Worm (Caenorhabditis elegans) whole organism, late embryonic: ENCODE data around the gene B0244.5.

ENCODE experiments used
- C38D4.7 ChIP-seq: fragments of 200-800 bp; sonication (Bioruptor generic); optimal IDR thresholded peaks from 2 replicates; lab custom pipeline; 2018; ENCODE audit warnings: mild to moderate bottlenecking, missing genetic modification characterization, moderate library complexity, missing compliant biosample characterization
- K09A11.1 ChIP-seq: sonication (generic microtip); optimal IDR thresholded peaks from 2 replicates; lab custom pipeline; 2017; ENCODE audit warnings: antibody characterized with exemption, mild to moderate bottlenecking, missing genetic modification characterization, missing compliant biosample characterization; ENCODE audit not compliant: insufficient read depth
- Y22D7AL.16 ChIP-seq: sonication (generic microtip); optimal IDR thresholded peaks from 2 replicates; lab custom pipeline; 2016; ENCODE audit warnings: missing genetic modification characterization, missing compliant biosample characterization
- ahr-1 ChIP-seq: sonication (generic microtip); optimal IDR thresholded peaks from 2 replicates; lab custom pipeline; 2016; ENCODE audit warnings: missing genetic modification characterization, missing compliant biosample characterization
- ama-1 ChIP-seq: fragments of 150-350 bp; optimal IDR thresholded peaks from 2 replicates; lab custom pipeline; 2014
- ceh-14 ChIP-seq: sonication (generic microtip); optimal IDR thresholded peaks from 2 replicates; lab custom pipeline; 2016; ENCODE audit warnings: missing genotype, missing genetic modification characterization, missing compliant biosample characterization
- ceh-2 ChIP-seq: sonication (generic microtip); optimal IDR thresholded peaks from 2 replicates; lab custom pipeline; 2016; ENCODE audit warnings: missing genotype, missing genetic modification characterization, missing compliant biosample characterization
- ceh-22 ChIP-seq: sonication (generic microtip); optimal IDR thresholded peaks from 2 replicates; lab custom pipeline; 2017; ENCODE audit warnings: missing biosample characterization, missing genetic modification characterization
- ceh-30 ChIP-seq: fragments of 150-350 bp; optimal IDR thresholded peaks from 2 replicates; lab custom pipeline; 2014; ENCODE audit warnings: missing biosample characterization, missing genetic modification characterization
- ceh-31 ChIP-seq: sonication (generic microtip); optimal IDR thresholded peaks from 2 replicates; lab custom pipeline; 2016; ENCODE audit warnings: missing genetic modification characterization, missing compliant biosample characterization
- ceh-34 ChIP-seq: sonication (generic microtip); optimal IDR thresholded peaks from 2 replicates; lab custom pipeline; 2016; ENCODE audit warnings: mild to moderate bottlenecking, missing genetic modification characterization, missing compliant biosample characterization
- ceh-48 ChIP-seq: sonication (generic microtip); optimal IDR thresholded peaks from 2 replicates; lab custom pipeline; 2016; ENCODE audit warnings: missing genetic modification characterization, inconsistent platforms, missing compliant biosample characterization
- ceh-6 ChIP-seq: fragments of 200-800 bp; sonication (Bioruptor generic); optimal IDR thresholded peaks from 2 replicates; lab custom pipeline; 2018; ENCODE audit warnings: mild to moderate bottlenecking, missing genetic modification characterization, missing compliant biosample characterization
- elt-2 ChIP-seq: sonication (generic microtip); optimal IDR thresholded peaks from 2 replicates; lab custom pipeline; 2016; ENCODE audit warnings: missing genetic modification reagents, missing genetic modification characterization, missing compliant biosample characterization
- fax-1 ChIP-seq: sonication (generic microtip); optimal IDR thresholded peaks from 2 replicates; lab custom pipeline; 2016; ENCODE audit warnings: missing genotype, missing genetic modification characterization, missing compliant biosample characterization
- fkh-10 ChIP-seq: fragments of 150-350 bp; optimal IDR thresholded peaks from 2 replicates; lab custom pipeline; 2014; ENCODE audit warnings: missing biosample characterization, missing genetic modification reagents, missing genetic modification characterization
- fkh-6 ChIP-seq: sonication (generic microtip); optimal IDR thresholded peaks from 2 replicates; lab custom pipeline; 2016; ENCODE audit warnings: missing genetic modification characterization, missing compliant biosample characterization
- hlh-15 ChIP-seq: sonication (generic microtip); optimal IDR thresholded peaks from 2 replicates; lab custom pipeline; 2016; ENCODE audit warnings: missing genetic modification characterization, missing compliant biosample characterization
- hlh-30 ChIP-seq: sonication (generic microtip); optimal IDR thresholded peaks from 2 replicates; lab custom pipeline; 2017; ENCODE audit warnings: antibody characterized with exemption, missing genetic modification characterization, missing compliant biosample characterization; ENCODE audit not compliant: insufficient read depth
- hlh-6 ChIP-seq: sonication (generic microtip); optimal IDR thresholded peaks from 2 replicates; lab custom pipeline; 2016; ENCODE audit warnings: missing genotype, missing genetic modification characterization, missing compliant biosample characterization
- hlh-8 ChIP-seq: sonication (generic microtip); optimal IDR thresholded peaks from 2 replicates; lab custom pipeline; 2016; ENCODE audit warnings: missing genotype, missing genetic modification characterization, missing compliant biosample characterization
- lim-6 ChIP-seq: sonication (generic microtip); optimal IDR thresholded peaks from 2 replicates; lab custom pipeline; 2016; ENCODE audit warnings: missing genetic modification characterization, missing compliant biosample characterization
- lin-11 ChIP-seq: fragments of 200-800 bp; sonication (Bioruptor generic); optimal IDR thresholded peaks from 2 replicates; lab custom pipeline; 2018; ENCODE audit warnings: mild to moderate bottlenecking, missing genetic modification characterization, missing compliant biosample characterization
- madf-2 ChIP-seq: sonication (generic microtip); optimal IDR thresholded peaks from 2 replicates; lab custom pipeline; 2017; ENCODE audit warnings: missing genetic modification characterization, missing compliant biosample characterization
- mec-3 ChIP-seq: sonication (generic microtip); optimal IDR thresholded peaks from 2 replicates; lab custom pipeline; 2016; ENCODE audit warnings: borderline replicate concordance, missing genetic modification characterization, missing compliant biosample characterization
- nhr-11 ChIP-seq: fragments of 150-350 bp; optimal IDR thresholded peaks from 2 replicates; lab custom pipeline; 2014; ENCODE audit warnings: missing biosample characterization, missing genetic modification characterization
- odd-2 ChIP-seq: sonication (generic microtip); optimal IDR thresholded peaks from 2 replicates; lab custom pipeline; 2017; ENCODE audit warnings: antibody characterized with exemption, mild to moderate bottlenecking, missing genetic modification characterization, missing compliant biosample characterization
- pax-1 ChIP-seq: fragments of 150-350 bp; optimal IDR thresholded peaks from 2 replicates; lab custom pipeline; 2014; ENCODE audit warnings: missing biosample characterization, missing genetic modification characterization
- pha-2 ChIP-seq: sonication (generic microtip); optimal IDR thresholded peaks from 2 replicates; lab custom pipeline; 2017; ENCODE audit warnings: mild to moderate bottlenecking, missing genetic modification characterization, missing compliant biosample characterization
- ref-2 ChIP-seq: sonication (generic microtip); optimal IDR thresholded peaks from 2 replicates; lab custom pipeline; 2016; ENCODE audit warnings: missing genetic modification characterization, missing compliant biosample characterization
- rnt-1 ChIP-seq: sonication (generic microtip); optimal IDR thresholded peaks from 2 replicates; lab custom pipeline; 2016; ENCODE audit warnings: missing genetic modification characterization, missing compliant biosample characterization
- tbx-2 ChIP-seq: sonication (generic microtip); optimal IDR thresholded peaks from 2 replicates; lab custom pipeline; 2016; ENCODE audit warnings: missing genetic modification characterization, missing compliant biosample characterization
- ttx-3 ChIP-seq: sonication (generic microtip); optimal IDR thresholded peaks from 2 replicates; lab custom pipeline; 2016; ENCODE audit warnings: missing genetic modification reagents, missing genetic modification characterization, missing compliant biosample characterization
- unc-42 ChIP-seq: sonication (generic microtip); optimal IDR thresholded peaks from 2 replicates; lab custom pipeline; 2016; ENCODE audit warnings: missing genotype, missing genetic modification characterization, missing compliant biosample characterization
- unc-55 ChIP-seq: sonication (generic microtip); optimal IDR thresholded peaks from 2 replicates; lab custom pipeline; 2017; ENCODE audit warnings: missing biosample characterization, missing genetic modification reagents, missing genetic modification characterization
- unc-86 ChIP-seq: sonication (generic microtip); optimal IDR thresholded peaks from 2 replicates; lab custom pipeline; 2016; ENCODE audit warnings: missing genetic modification characterization, missing compliant biosample characterization

Gene B0244.5

ce11 chrIII:5717173-5717748, 27.4 kb upstream of the B0244.5 start:
- no peak for TF ChIP-seq nhr-11 (tag; lab: Kevin White, UChicago)
- no peak for TF ChIP-seq rnt-1 (tag; lab: Kevin White, UChicago)
- no peak for TF ChIP-seq ceh-22 (tag; lab: Kevin White, UChicago)
- no peak for TF ChIP-seq Y22D7AL.16 (tag; lab: Kevin White, UChicago)
- TF ChIP-seq ceh-31 (tag; lab: Kevin White, UChicago): no peak
- no peak for TF ChIP-seq mec-3 (tag; lab: Kevin White, UChicago)
- TF ChIP-seq pha-2 (tag; lab: Kevin White, UChicago): no peak
- TF ChIP-seq pax-1 (tag; lab: Kevin White, UChicago): no peak
- TF ChIP-seq fkh-6 (tag; lab: Kevin White, UChicago): no peak
- no peak for TF ChIP-seq hlh-6 (tag; lab: Kevin White, UChicago)
- no peak for TF ChIP-seq unc-55 (GFP tag; lab: Kevin White, UChicago)
- TF ChIP-seq ama-1: no peak
- TF ChIP-seq ref-2: no peak
- no peak for TF ChIP-seq C38D4.7
- TF ChIP-seq hlh-15 (tag; lab: Kevin White, UChicago): no peak
- no peak for TF ChIP-seq unc-86 (tag; lab: Kevin White, UChicago)

ce11 chrIII:5718385-5718784, 26.3 kb upstream of the B0244.5 start:
- TF ChIP-seq ceh-14 (tag; lab: Kevin White, UChicago) (no peak), tbx-2 (tag; lab: Kevin White, UChicago) (peak; percentile 17)
- TF ChIP-seq, all 69 proteins: peak for 1

- TF ChIP-seq hlh-30 (tag; lab: Kevin White, UChicago) (no peak), ceh-34 (tag; lab: Kevin White, UChicago) (peak; percentile 20)
Observed at ce11 chrIII:5719105-5719831, 25.4 kb upstream of the B0244.5 start.

- TF ChIP-seq ceh-6: no peak
- TF ChIP-seq fax-1: no peak
- TF ChIP-seq lin-11: no peak
- no peak for TF ChIP-seq ceh-2
- no peak for TF ChIP-seq lim-6 (tag; lab: Kevin White, UChicago)
- TF ChIP-seq fkh-10 (GFP tag; lab: Kevin White, UChicago): no peak
- TF ChIP-seq madf-2 (tag; lab: Kevin White, UChicago): no peak
- no peak for TF ChIP-seq elt-2
- no peak for TF ChIP-seq ama-1
- TF ChIP-seq ceh-30 (tag; lab: Kevin White, UChicago): no peak
- no peak for TF ChIP-seq ahr-1
- no peak for TF ChIP-seq ttx-3 (tag; lab: Kevin White, UChicago)
- no peak for TF ChIP-seq ceh-34 (tag; lab: Kevin White, UChicago)
- no peak for TF ChIP-seq C38D4.7
- TF ChIP-seq hlh-30 (tag; lab: Kevin White, UChicago): no peak
- no peak for TF ChIP-seq ceh-48 (tag; lab: Kevin White, UChicago)
- TF ChIP-seq K09A11.1 (tag; lab: Kevin White, UChicago): no peak
Observed at ce11 chrIII:5719832-5720194, 24.9 kb upstream of the B0244.5 start.

ce11 chrIII:5720266-5721019, 24.2 kb upstream of the B0244.5 start:
- TF ChIP-seq tbx-2 (tag; lab: Kevin White, UChicago) (peak; percentile 24), ceh-14 (tag; lab: Kevin White, UChicago) (peak; percentile 44), ref-2 (peak; percentile 42), odd-2 (no peak), unc-42 (tag; lab: Kevin White, UChicago) (peak; percentile 99), hlh-8 (tag; lab: Kevin White, UChicago) (no peak), nhr-11 (tag; lab: Kevin White, UChicago) (no peak), ceh-31 (tag; lab: Kevin White, UChicago) (peak; percentile 51)
